Worm (Caenorhabditis elegans) whole organism, L1 larva: Measurements from ENCODE around the gene rpl-32.

Experiments
- C34B4.2 ChIP-seq: sonication (generic microtip); optimal IDR thresholded peaks from 2 replicates; lab custom pipeline; 2017; ENCODE audit warnings: mild to moderate bottlenecking, missing genetic modification characterization, missing compliant biosample characterization
- F16B12.6 ChIP-seq: fragments of 150-350 bp; optimal IDR thresholded peaks from 2 replicates; lab custom pipeline; 2014; ENCODE audit warnings: missing biosample characterization, missing genetic modification characterization
- aha-1 ChIP-seq: fragments of 150-350 bp; optimal IDR thresholded peaks from 2 replicates; lab custom pipeline; 2014; ENCODE audit warnings: missing biosample characterization, missing genetic modification characterization
- aly-2 ChIP-seq: fragments of 150-350 bp; optimal IDR thresholded peaks from 2 replicates; lab custom pipeline; 2014; ENCODE audit warnings: missing biosample characterization, missing genetic modification characterization
- ama-1 ChIP-seq: fragments of 150-350 bp; optimal IDR thresholded peaks from 2 replicates; lab custom pipeline; 2014
- ceh-63 ChIP-seq: fragments of 200-800 bp; sonication (Bioruptor generic); optimal IDR thresholded peaks from 2 replicates; lab custom pipeline; 2018; ENCODE audit warnings: mild to moderate bottlenecking, missing genetic modification characterization, missing compliant biosample characterization
- ceh-82 ChIP-seq, 3 experiments: fragments of 150-350 bp in 1 of 3; sonication (generic microtip) in 2 of 3; optimal IDR thresholded peaks; 2 replicates each; lab custom pipeline; 2014 to 2017; ENCODE audit warnings: missing biosample characterization in 3 of 3, missing genetic modification characterization in 3 of 3
- ceh-88 ChIP-seq: fragments of 200-800 bp; sonication (Bioruptor generic); IDR thresholded peaks from 2 replicates; pipeline ENCODE4 v1.3.6; 2022; ENCODE audit warnings: missing genetic modification characterization, missing compliant biosample characterization
- ceh-90 ChIP-seq: sonication (generic microtip); optimal IDR thresholded peaks from 2 replicates; lab custom pipeline; 2016; ENCODE audit warnings: missing genetic modification characterization, missing compliant biosample characterization
- dsc-1 ChIP-seq: sonication (generic microtip); optimal IDR thresholded peaks from 2 replicates; lab custom pipeline; 2016; ENCODE audit warnings: mild to moderate bottlenecking, missing genetic modification characterization, missing compliant biosample characterization
- efl-1 ChIP-seq, 4 experiments: fragments of 150-350 bp; optimal IDR thresholded peaks in 3 of 4; peaks in 1 of 4; 1 replicate in 1 of 4; 2 replicates in 3 of 4; lab custom pipeline; 2014; ENCODE audit warnings: missing biosample characterization in 2 of 4, missing genetic modification characterization in 2 of 4, missing genetic modification reagents in 2 of 4
- efl-3 ChIP-seq: fragments of 200-800 bp; sonication (Bioruptor generic); optimal IDR thresholded peaks from 2 replicates; lab custom pipeline; 2018; ENCODE audit warnings: mild to moderate bottlenecking, missing genetic modification characterization, missing compliant biosample characterization
- egl-13 ChIP-seq: sonication (generic microtip); optimal IDR thresholded peaks from 2 replicates; lab custom pipeline; 2016; ENCODE audit warnings: missing genotype, missing genetic modification reagents, missing genetic modification characterization, missing compliant biosample characterization
- ets-5 ChIP-seq: fragments of 200-800 bp; sonication (Bioruptor generic); IDR thresholded peaks from 2 replicates; pipeline ENCODE4 v1.3.6; 2022; ENCODE audit warnings: missing genetic modification characterization, missing compliant biosample characterization
- fkh-10 ChIP-seq: sonication (generic microtip); optimal IDR thresholded peaks from 2 replicates; lab custom pipeline; 2017; ENCODE audit warnings: missing biosample characterization, missing genetic modification reagents, missing genetic modification characterization
- hlh-17 ChIP-seq: fragments of 200-800 bp; sonication (Bioruptor generic); optimal IDR thresholded peaks from 2 replicates; lab custom pipeline; 2018; ENCODE audit warnings: missing genetic modification characterization, mild to moderate bottlenecking, missing compliant biosample characterization, moderate library complexity, borderline replicate concordance
- hlh-4 ChIP-seq: sonication (generic microtip); optimal IDR thresholded peaks from 2 replicates; lab custom pipeline; 2016; ENCODE audit warnings: mild to moderate bottlenecking, missing genetic modification characterization, missing compliant biosample characterization
- hpl-2 ChIP-seq: fragments of 150-350 bp; optimal IDR thresholded peaks from 2 replicates; lab custom pipeline; 2014; ENCODE audit warnings: missing biosample characterization, missing genetic modification reagents, missing genetic modification characterization
- irx-1 ChIP-seq: sonication (generic microtip); optimal IDR thresholded peaks from 2 replicates; lab custom pipeline; 2016; ENCODE audit warnings: missing genetic modification characterization, missing compliant biosample characterization
- lin-13 ChIP-seq: fragments of 150-350 bp; optimal IDR thresholded peaks from 2 replicates; lab custom pipeline; 2014; ENCODE audit warnings: missing biosample characterization, missing genetic modification reagents, missing genetic modification characterization
- lin-14 ChIP-seq: fragments of 200-800 bp; sonication (Bioruptor generic); optimal IDR thresholded peaks from 2 replicates; lab custom pipeline; 2018; ENCODE audit warnings: mild to moderate bottlenecking, missing genetic modification characterization, moderate library complexity, missing compliant biosample characterization
- lin-15B ChIP-seq: fragments of 150-350 bp; sonication (generic microtip); optimal IDR thresholded peaks from 3 replicates; lab custom pipeline; 2014; ENCODE audit warnings: missing biosample characterization, missing genetic modification characterization
- lin-35 ChIP-seq, 2 experiments: fragments of 150-350 bp; optimal IDR thresholded peaks; 2 replicates each; lab custom pipeline; 2014; ENCODE audit warnings: missing biosample characterization in 2 of 2, missing genetic modification characterization in 2 of 2, missing genetic modification reagents in 2 of 2
- lir-3 ChIP-seq: sonication (generic microtip); optimal IDR thresholded peaks from 2 replicates; lab custom pipeline; 2016; ENCODE audit warnings: mild to moderate bottlenecking, missing genetic modification characterization, moderate library complexity, missing compliant biosample characterization; ENCODE audit not compliant: poor library complexity
- mab-9 ChIP-seq: fragments of 200-800 bp; sonication (Bioruptor generic); IDR thresholded peaks from 2 replicates; pipeline ENCODE4 v1.3.6; 2022; ENCODE audit warnings: missing genetic modification reagents, missing genetic modification characterization, missing compliant biosample characterization
- mdl-1 ChIP-seq, 2 experiments: fragments of 150-350 bp; optimal IDR thresholded peaks; 2 replicates each; lab custom pipeline; 2014 to 2017; ENCODE audit warnings: missing biosample characterization in 2 of 2, missing genetic modification characterization in 2 of 2, inconsistent platforms in 1 of 2
- mef-2 ChIP-seq: fragments of 150-350 bp; optimal IDR thresholded peaks from 2 replicates; lab custom pipeline; 2014; ENCODE audit warnings: missing biosample characterization, missing genetic modification characterization
- nhr-20 ChIP-seq: sonication (generic microtip); optimal IDR thresholded peaks from 2 replicates; lab custom pipeline; 2016; ENCODE audit warnings: mild to moderate bottlenecking, missing genetic modification characterization, missing compliant biosample characterization
- nhr-237 ChIP-seq: fragments of 150-350 bp; optimal IDR thresholded peaks from 2 replicates; lab custom pipeline; 2014; ENCODE audit warnings: missing biosample characterization, missing genetic modification characterization
- nhr-28 ChIP-seq: fragments of 150-350 bp; optimal IDR thresholded peaks from 2 replicates; lab custom pipeline; 2014; ENCODE audit warnings: missing biosample characterization, missing genetic modification characterization
- nhr-71 ChIP-seq: sonication (generic microtip); optimal IDR thresholded peaks from 2 replicates; lab custom pipeline; 2016; ENCODE audit warnings: mild to moderate bottlenecking, missing genetic modification characterization, moderate library complexity, missing compliant biosample characterization
- nhr-76 ChIP-seq: sonication (generic microtip); optimal IDR thresholded peaks from 2 replicates; lab custom pipeline; 2017; ENCODE audit warnings: missing biosample characterization, missing genetic modification characterization
- nhr-77 ChIP-seq: fragments of 150-350 bp; optimal IDR thresholded peaks from 2 replicates; lab custom pipeline; 2014; ENCODE audit warnings: missing biosample characterization, missing genetic modification characterization
- nhr-85 ChIP-seq: sonication (generic microtip); peaks from one replicate; lab custom pipeline; 2016; ENCODE audit warnings: missing genetic modification characterization, inconsistent platforms, missing compliant biosample characterization
- nhr-90 ChIP-seq: sonication (generic microtip); optimal IDR thresholded peaks from 2 replicates; lab custom pipeline; 2016; ENCODE audit warnings: mild to moderate bottlenecking, missing genetic modification characterization, missing compliant biosample characterization; ENCODE audit not compliant: poor library complexity
- pag-3 ChIP-seq: sonication (generic microtip); optimal IDR thresholded peaks from 2 replicates; lab custom pipeline; 2017; ENCODE audit warnings: missing genetic modification characterization, mild to moderate bottlenecking, missing compliant biosample characterization, antibody characterized with exemption, borderline replicate concordance; ENCODE audit not compliant: insufficient read depth
- pax-3 ChIP-seq: fragments of 200-800 bp; sonication (Bioruptor generic); optimal IDR thresholded peaks from 2 replicates; lab custom pipeline; 2018; ENCODE audit warnings: mild to moderate bottlenecking, missing genetic modification characterization, moderate library complexity, missing compliant biosample characterization
- pqm-1 ChIP-seq: sonication (generic microtip); optimal IDR thresholded peaks from 3 replicates; lab custom pipeline; 2017; ENCODE audit warnings: missing biosample characterization, missing genetic modification characterization
- skn-1 ChIP-seq: fragments of 150-350 bp; optimal IDR thresholded peaks from 2 replicates; lab custom pipeline; 2014; ENCODE audit warnings: missing biosample characterization, missing genetic modification characterization
- snpc-4 ChIP-seq: fragments of 150-350 bp; optimal IDR thresholded peaks from 2 replicates; lab custom pipeline; 2014; ENCODE audit warnings: missing biosample characterization, missing genetic modification characterization
- sptf-1 ChIP-seq: fragments of 150-350 bp; optimal IDR thresholded peaks from 2 replicates; lab custom pipeline; 2014; ENCODE audit warnings: missing biosample characterization, missing genetic modification characterization
- sup-37 ChIP-seq: fragments of 200-800 bp; sonication (Bioruptor generic); optimal IDR thresholded peaks from 2 replicates; lab custom pipeline; 2018; ENCODE audit warnings: mild to moderate bottlenecking, missing genetic modification characterization, missing compliant biosample characterization
- tbx-2 ChIP-seq: sonication (generic microtip); optimal IDR thresholded peaks from 2 replicates; lab custom pipeline; 2016; ENCODE audit warnings: missing genetic modification characterization, missing compliant biosample characterization
- tlp-1 ChIP-seq: fragments of 150-350 bp; optimal IDR thresholded peaks from 2 replicates; lab custom pipeline; 2014; ENCODE audit warnings: missing biosample characterization, missing genetic modification characterization
- unc-130 ChIP-seq: fragments of 150-350 bp; optimal IDR thresholded peaks from 2 replicates; lab custom pipeline; 2017; ENCODE audit warnings: missing biosample characterization, missing genetic modification characterization, inconsistent platforms
- unc-30 ChIP-seq: sonication (generic microtip); optimal IDR thresholded peaks from 2 replicates; lab custom pipeline; 2017; ENCODE audit warnings: missing biosample characterization, missing genetic modification characterization
- unc-62 ChIP-seq: fragments of 150-350 bp; optimal IDR thresholded peaks from 2 replicates; lab custom pipeline; 2014; ENCODE audit warnings: missing biosample characterization, missing genetic modification reagents, missing genetic modification characterization
- unc-86 ChIP-seq: sonication (generic microtip); optimal IDR thresholded peaks from 2 replicates; lab custom pipeline; 2016; ENCODE audit warnings: missing genetic modification characterization, missing compliant biosample characterization
- xbp-1 ChIP-seq: sonication (generic microtip); optimal IDR thresholded peaks from 2 replicates; lab custom pipeline; 2016; ENCODE audit warnings: missing genetic modification characterization, missing compliant biosample characterization
- zag-1 ChIP-seq: fragments of 150-350 bp; optimal IDR thresholded peaks from 2 replicates; lab custom pipeline; 2014; ENCODE audit warnings: missing biosample characterization, missing genetic modification characterization
- ztf-11 ChIP-seq, 2 experiments: sonication (generic microtip); optimal IDR thresholded peaks; 2 replicates each; lab custom pipeline; 2016 to 2017; ENCODE audit warnings: missing genetic modification characterization in 2 of 2, missing biosample characterization in 1 of 2, missing compliant biosample characterization in 1 of 2
- ztf-4 ChIP-seq: fragments of 150-350 bp; optimal IDR thresholded peaks from 2 replicates; lab custom pipeline; 2014; ENCODE audit warnings: missing biosample characterization, missing genetic modification characterization

rpl-32 gene

DNA sequence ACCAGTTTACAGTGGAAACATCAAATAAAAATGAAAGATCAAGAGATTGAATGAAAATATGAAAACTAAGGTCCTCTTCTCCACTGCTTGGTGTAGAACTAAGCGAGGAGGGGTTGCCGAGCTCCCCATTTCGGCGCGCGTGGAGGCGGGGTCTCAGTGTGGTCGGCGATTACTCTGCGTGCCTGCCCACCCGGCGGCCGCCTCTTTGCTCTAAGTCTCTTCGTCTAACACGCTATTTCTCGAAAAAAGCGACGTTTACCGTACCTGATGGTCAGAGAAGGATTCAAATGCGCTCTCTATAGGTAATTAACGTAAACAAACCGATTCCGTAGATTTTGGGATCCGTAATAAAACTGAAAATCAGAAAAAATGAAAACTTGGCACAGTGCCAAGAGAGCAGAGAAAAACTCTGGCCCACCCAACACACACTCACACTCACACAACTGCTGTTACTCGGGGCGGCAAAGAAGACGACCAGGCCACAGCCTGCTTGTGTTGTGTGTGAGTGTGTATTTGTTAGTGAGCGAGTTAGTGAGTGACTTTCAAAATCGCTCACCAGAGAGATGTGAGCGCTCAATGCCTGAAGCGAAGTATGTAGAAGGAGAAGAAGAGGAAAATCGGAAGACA lies 4.8 kb upstream of the rpl-32 start (continued):
- TF ChIP-seq nhr-90 (tag; lab: Kevin White, UChicago) (peak; percentile 26), snpc-4 (tag; lab: Kevin White, UChicago) (no peak), unc-30 (tag; lab: Kevin White, UChicago) (no peak), irx-1 (tag; lab: Kevin White, UChicago) (peak; percentile 31), unc-130 (tag; lab: Kevin White, UChicago) (peak; percentile 26), xbp-1 (tag; lab: Kevin White, UChicago) (peak; percentile 59), ceh-82 (tag; optimal IDR thresholded peaks at IDR 0.05; lab: Kevin White, UChicago) (peak; percentile 15 to 73 (median 62)), pax-3 (tag; lab: Kevin White, UChicago) (peak; percentile 50), nhr-77 (tag; lab: Kevin White, UChicago) (peak; percentile 75), lin-15B (tag; lab: Kevin White, UChicago) (peak; percentile 47), efl-3 (GFP tag; lab: Kevin White, UChicago) (no peak), nhr-28 (tag; lab: Kevin White, UChicago) (no peak), fkh-10 (GFP tag; lab: Kevin White, UChicago) (peak; percentile 77), dsc-1 (tag; lab: Kevin White, UChicago) (peak; percentile 71), pqm-1 (tag; lab: Kevin White, UChicago) (no peak), egl-13 (peak; percentile 28), nhr-237 (tag; lab: Kevin White, UChicago) (peak; percentile 63), lir-3 (tag; lab: Kevin White, UChicago) (no peak), sup-37 (peak; percentile 45), ceh-90 (tag; lab: Kevin White, UChicago) (no peak), hlh-17 (no peak), C34B4.2 (tag; lab: Kevin White, UChicago) (no peak), aha-1 (tag; lab: Kevin White, UChicago) (peak; percentile 51), mdl-1 (tag; optimal IDR thresholded peaks at IDR 0.05; lab: Kevin White, UChicago) (peak in 1 of 2 experiments; percentile 29), mab-9 (0 out of 2 replicates have a peak, but pooled peaks have one; percentile 12), lin-13 (GFP tag; lab: Kevin White, UChicago) (peak; percentile 66), nhr-76 (no peak), pag-3 (tag; lab: Kevin White, UChicago) (no peak), unc-62 (GFP tag; lab: Kevin White, UChicago) (no peak), nhr-20 (tag; lab: Kevin White, UChicago) (peak; percentile 72), lin-14 (GFP tag; lab: Kevin White, UChicago) (peak; percentile 90), lin-35 (GFP tag; optimal IDR thresholded peaks at IDR 0.05; lab: Kevin White, UChicago) (peak; percentile 66 to 67), hpl-2 (GFP tag; lab: Kevin White, UChicago) (no peak), ama-1 (no peak), nhr-71 (tag; lab: Kevin White, UChicago) (peak; percentile 89), ceh-63 (GFP tag; lab: Kevin White, UChicago) (no peak), ets-5 (GFP tag; lab: Robert Waterston, UW) (no peak), efl-1 (optimal IDR thresholded peaks at IDR 0.05; lab: Kevin White, UChicago) (peak; percentile 54 to 66), efl-1 (GFP tag; optimal IDR thresholded peaks at IDR 0.05 in 1 of 2; lab: Kevin White, UChicago) (peak; percentile 26 to 93), mef-2 (tag; lab: Kevin White, UChicago) (no peak), tlp-1 (tag; lab: Kevin White, UChicago) (no peak), unc-86 (tag; lab: Kevin White, UChicago) (peak; percentile 74), tbx-2 (peak; percentile 74), nhr-85 (tag; lab: Kevin White, UChicago) (peak; percentile 45), ceh-88 (GFP tag; lab: Robert Waterston, UW) (no peak), aly-2 (tag; lab: Kevin White, UChicago) (peak; percentile 14), sptf-1 (tag; lab: Kevin White, UChicago) (no peak), zag-1 (tag; lab: Kevin White, UChicago) (no peak), ztf-4 (tag; lab: Kevin White, UChicago) (peak; percentile 18), ztf-11 (tag; optimal IDR thresholded peaks at IDR 0.05; lab: Kevin White, UChicago) (no peak), hlh-4 (tag; lab: Kevin White, UChicago) (no peak), skn-1 (tag; lab: Kevin White, UChicago) (peak; percentile 73), F16B12.6 (peak; percentile 37)
